Worm (Caenorhabditis elegans) whole organism, L4 larva: ENCODE measurements around the gene ril-1.

Experiments used
- ama-1 ChIP-seq: fragments of 150-350 bp; optimal IDR thresholded peaks from 2 replicates; lab custom pipeline; 2014; ENCODE audit warnings: inconsistent platforms, mixed read lengths
- ztf-11 ChIP-seq: fragments of 150-350 bp; optimal IDR thresholded peaks from 2 replicates; lab custom pipeline; 2014; ENCODE audit warnings: missing biosample characterization, missing genetic modification characterization

DNA sequence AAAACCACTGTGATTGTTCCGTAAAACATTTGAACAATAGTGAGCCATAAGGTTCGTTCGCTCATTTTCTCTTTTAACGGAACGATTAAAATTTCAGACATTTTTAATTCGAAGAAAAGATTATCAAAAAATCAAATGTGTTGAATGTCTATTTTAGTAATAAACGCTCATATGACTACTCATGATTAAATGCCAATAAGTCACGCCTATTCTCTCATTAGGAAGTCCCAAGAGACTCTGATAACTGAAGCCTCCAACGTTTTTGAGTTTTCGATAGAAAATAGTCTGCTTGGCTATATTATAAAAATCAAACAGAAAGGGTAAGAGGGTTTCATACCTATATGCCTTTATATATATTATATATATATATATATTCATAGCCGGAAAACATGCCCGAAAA is 32.3 kb upstream of the ril-1 start, which contains the start of gene srg-47:
- TF ChIP-seq ztf-11 (tag; lab: Kevin White, UChicago) (no peak), ama-1 (lab: Kevin White, UChicago) (no peak)
